Fruit fly (Drosophila melanogaster) whole organism, embryonic: Measurements from ENCODE around the gene CG32454.

Source experiments
- ATbp ChIP-seq: fragments of 200-800 bp; sonication (Bioruptor generic); optimal IDR thresholded peaks from 2 replicates; lab custom pipeline; 2017; ENCODE audit warnings: missing biosample characterization, mild to moderate bottlenecking, missing genetic modification characterization, missing genetic modification reagents
- B-H1 ChIP-seq: fragments of 200-800 bp; sonication (Bioruptor generic); IDR thresholded peaks from 3 replicates; pipeline ENCODE4 v1.3.6; 2022; ENCODE audit warnings: missing biosample characterization, missing genetic modification characterization
- Blimp-1 ChIP-seq: fragments of 200-800 bp; sonication (Bioruptor generic); optimal IDR thresholded peaks from 3 replicates; lab custom pipeline; 2018; ENCODE audit warnings: missing biosample characterization, missing genetic modification characterization, mild to moderate bottlenecking, moderate library complexity, missing genetic modification reagents
- CG11085 ChIP-seq: fragments of 200-800 bp; sonication (Bioruptor generic); IDR thresholded peaks from 2 replicates; pipeline ENCODE4 v1.3.6; 2022; ENCODE audit warnings: missing biosample characterization, missing genetic modification characterization
- CG11398 ChIP-seq: fragments of 200-800 bp; sonication (Bioruptor generic); optimal IDR thresholded peaks from 2 replicates; lab custom pipeline; 2016; ENCODE audit warnings: missing biosample characterization, missing genetic modification characterization
- CG12219 ChIP-seq: fragments of 200-800 bp; sonication (Bioruptor generic); optimal IDR thresholded peaks from 3 replicates; lab custom pipeline; 2018; ENCODE audit warnings: missing biosample characterization, mild to moderate bottlenecking, missing genetic modification characterization
- CG13775 ChIP-seq: fragments of 200-800 bp; sonication (Bioruptor generic); optimal IDR thresholded peaks from 3 replicates; lab custom pipeline; 2017; ENCODE audit warnings: missing biosample characterization, mild to moderate bottlenecking, missing genetic modification characterization
- CG13894 ChIP-seq: fragments of 200-800 bp; sonication (Bioruptor generic); optimal IDR thresholded peaks from 3 replicates; lab custom pipeline; 2018; ENCODE audit warnings: missing biosample characterization, mild to moderate bottlenecking, missing genetic modification characterization, moderate library complexity
- CG15479 ChIP-seq: fragments of 200-800 bp; sonication (Bioruptor generic); optimal IDR thresholded peaks from 3 replicates; lab custom pipeline; 2019; ENCODE audit warnings: missing biosample characterization, mild to moderate bottlenecking, missing genetic modification characterization, moderate library complexity
- CG17612 ChIP-seq: fragments of 200-800 bp; sonication (Bioruptor generic); IDR thresholded peaks from 2 replicates; pipeline ENCODE4 v1.3.6; 2022; ENCODE audit warnings: missing biosample characterization, missing genetic modification characterization
- CG18599 ChIP-seq: fragments of 200-800 bp; sonication (Bioruptor generic); optimal IDR thresholded peaks from 3 replicates; lab custom pipeline; 2017; ENCODE audit warnings: missing biosample characterization, missing genetic modification characterization, mild to moderate bottlenecking, moderate library complexity, missing genetic modification reagents
- CG3163 ChIP-seq: fragments of 200-800 bp; sonication (Bioruptor generic); optimal IDR thresholded peaks from 3 replicates; lab custom pipeline; 2016; ENCODE audit warnings: missing biosample characterization, missing genetic modification characterization
- CG32532 ChIP-seq: fragments of 200-800 bp; sonication (Bioruptor generic); IDR thresholded peaks from 2 replicates; pipeline ENCODE4 v1.3.6; 2022; ENCODE audit warnings: missing biosample characterization, missing genetic modification characterization
- CG3281 ChIP-seq: fragments of 200-800 bp; sonication (Bioruptor generic); optimal IDR thresholded peaks from 3 replicates; lab custom pipeline; 2017; ENCODE audit warnings: missing biosample characterization, mild to moderate bottlenecking, missing genetic modification characterization
- CG34376 ChIP-seq: fragments of 200-800 bp; sonication (Bioruptor generic); optimal IDR thresholded peaks from 2 replicates; lab custom pipeline; 2018; ENCODE audit warnings: missing biosample characterization, mild to moderate bottlenecking, missing genetic modification characterization
- CG3838 ChIP-seq: fragments of 200-800 bp; sonication (Bioruptor generic); optimal IDR thresholded peaks from 3 replicates; lab custom pipeline; 2016; ENCODE audit warnings: missing biosample characterization, missing genetic modification characterization
- CG43689 ChIP-seq: fragments of 200-800 bp; sonication (Bioruptor generic); IDR thresholded peaks from 2 replicates; pipeline ENCODE4 v1.3.6; 2022; ENCODE audit warnings: missing biosample characterization, missing genetic modification characterization
- CG4730 ChIP-seq: fragments of 200-800 bp; sonication (Bioruptor generic); IDR thresholded peaks from 2 replicates; pipeline ENCODE4 v1.3.6; 2022; ENCODE audit warnings: missing biosample characterization, missing genetic modification characterization
- CG6683 ChIP-seq: fragments of 200-800 bp; sonication (Bioruptor generic); optimal IDR thresholded peaks from 2 replicates; lab custom pipeline; 2017; ENCODE audit warnings: missing biosample characterization, mild to moderate bottlenecking, missing genetic modification characterization, missing genetic modification reagents
- CG7928 ChIP-seq: fragments of 200-800 bp; sonication (Bioruptor generic); optimal IDR thresholded peaks from 2 replicates; lab custom pipeline; 2017; ENCODE audit warnings: missing biosample characterization, mild to moderate bottlenecking, missing genetic modification characterization
- CG8388 ChIP-seq: fragments of 200-800 bp; sonication (Bioruptor generic); optimal IDR thresholded peaks from 2 replicates; lab custom pipeline; 2019; ENCODE audit warnings: missing biosample characterization, mild to moderate bottlenecking, missing genetic modification characterization, moderate library complexity
- D19B ChIP-seq: fragments of 200-800 bp; sonication (Bioruptor generic); optimal IDR thresholded peaks from 2 replicates; lab custom pipeline; 2017; ENCODE audit warnings: missing biosample characterization, mild to moderate bottlenecking, missing genetic modification characterization
- Dip3 ChIP-seq: fragments of 200-800 bp; sonication (Bioruptor generic); optimal IDR thresholded peaks from 3 replicates; lab custom pipeline; 2016; ENCODE audit warnings: missing biosample characterization, missing genetic modification characterization
- Dp ChIP-seq: fragments of 200-800 bp; sonication (Bioruptor generic); optimal IDR thresholded peaks from 2 replicates; lab custom pipeline; 2018; ENCODE audit warnings: missing biosample characterization, mild to moderate bottlenecking, missing genetic modification characterization, moderate library complexity
- Fer1 ChIP-seq: fragments of 200-800 bp; sonication (Bioruptor generic); optimal IDR thresholded peaks from 2 replicates; lab custom pipeline; 2017; ENCODE audit warnings: missing biosample characterization, mild to moderate bottlenecking, missing genetic modification characterization
- Med ChIP-seq: fragments of 200-800 bp; sonication (Bioruptor generic); peaks from one replicate; lab custom pipeline; 2016; ENCODE audit warnings: missing biosample characterization, missing genetic modification characterization, mild to moderate bottlenecking, inconsistent platforms, moderate library complexity
- Rx ChIP-seq: fragments of 200-800 bp; sonication (Bioruptor generic); IDR thresholded peaks from 2 replicates; pipeline ENCODE4 v1.3.6; 2022; ENCODE audit warnings: missing biosample characterization, missing genetic modification characterization
- Six4 ChIP-seq: fragments of 200-800 bp; sonication (Bioruptor generic); optimal IDR thresholded peaks from 2 replicates; lab custom pipeline; 2016; ENCODE audit warnings: missing biosample characterization, missing genetic modification characterization
- Spps ChIP-seq: fragments of 200-800 bp; sonication (Bioruptor generic); optimal IDR thresholded peaks from 2 replicates; lab custom pipeline; 2018; ENCODE audit warnings: missing biosample characterization, mild to moderate bottlenecking, missing genetic modification characterization
- Sry-δ ChIP-seq: fragments of 200-800 bp; sonication (Bioruptor generic); optimal IDR thresholded peaks from 2 replicates; lab custom pipeline; 2016; ENCODE audit warnings: missing biosample characterization, missing genetic modification characterization
- YL-1 ChIP-seq: fragments of 200-800 bp; sonication (Bioruptor generic); optimal IDR thresholded peaks from 3 replicates; lab custom pipeline; 2017; ENCODE audit warnings: missing biosample characterization, mild to moderate bottlenecking, missing genetic modification characterization
- dimm ChIP-seq: fragments of 200-800 bp; sonication (Bioruptor generic); IDR thresholded peaks from 2 replicates; pipeline ENCODE4 v1.3.6; 2022; ENCODE audit warnings: missing biosample characterization, missing genetic modification characterization
- dm ChIP-seq: fragments of 200-800 bp; sonication (Bioruptor generic); optimal IDR thresholded peaks from 3 replicates; lab custom pipeline; 2016; ENCODE audit warnings: missing biosample characterization, missing genetic modification characterization
- en ChIP-seq: fragments of 200-800 bp; sonication (Bioruptor generic); optimal IDR thresholded peaks from 2 replicates; lab custom pipeline; 2016; ENCODE audit warnings: missing biosample characterization, missing genetic modification characterization
- eyg ChIP-seq: fragments of 200-800 bp; sonication (Bioruptor generic); optimal IDR thresholded peaks from 3 replicates; lab custom pipeline; 2016; ENCODE audit warnings: missing biosample characterization, missing genetic modification characterization
- fd3F ChIP-seq: fragments of 200-800 bp; sonication (Bioruptor generic); optimal IDR thresholded peaks from 2 replicates; lab custom pipeline; 2018; ENCODE audit warnings: missing biosample characterization, mild to moderate bottlenecking, missing genetic modification characterization, moderate library complexity
- gcm2 ChIP-seq: fragments of 200-800 bp; sonication (Bioruptor generic); optimal IDR thresholded peaks from 2 replicates; lab custom pipeline; 2016; ENCODE audit warnings: missing biosample characterization, missing genetic modification characterization
- kay ChIP-seq: fragments of 200-800 bp; sonication (Bioruptor generic); optimal IDR thresholded peaks from 2 replicates; lab custom pipeline; 2016; ENCODE audit warnings: missing biosample characterization, missing genetic modification characterization
- lmd ChIP-seq: fragments of 200-800 bp; sonication (Bioruptor generic); IDR thresholded peaks from 2 replicates; pipeline ENCODE4 v1.3.6; 2022; ENCODE audit warnings: missing biosample characterization, missing genetic modification characterization
- mirr ChIP-seq: fragments of 200-800 bp; sonication (Bioruptor generic); optimal IDR thresholded peaks from 3 replicates; lab custom pipeline; 2018; ENCODE audit warnings: missing biosample characterization, mild to moderate bottlenecking, missing genetic modification characterization
- pum ChIP-seq: fragments of 200-800 bp; sonication (Bioruptor generic); optimal IDR thresholded peaks from 2 replicates; lab custom pipeline; 2016; ENCODE audit warnings: missing biosample characterization, missing genetic modification characterization
- rib ChIP-seq: fragments of 200-800 bp; sonication (Bioruptor generic); IDR thresholded peaks from 2 replicates; pipeline ENCODE4 v1.3.6; 2022; ENCODE audit warnings: missing biosample characterization, missing genetic modification characterization
- row ChIP-seq: fragments of 200-800 bp; sonication (Bioruptor generic); IDR thresholded peaks from 3 replicates; pipeline ENCODE4 v1.3.6; 2022; ENCODE audit warnings: missing biosample characterization, missing genetic modification characterization
- run ChIP-seq: fragments of 200-800 bp; sonication (Bioruptor generic); optimal IDR thresholded peaks from 3 replicates; lab custom pipeline; 2018; ENCODE audit warnings: missing biosample characterization, mild to moderate bottlenecking, missing genetic modification characterization
- sd ChIP-seq: fragments of 200-800 bp; sonication (Bioruptor generic); optimal IDR thresholded peaks from 3 replicates; lab custom pipeline; 2018; ENCODE audit warnings: missing biosample characterization, mild to moderate bottlenecking, missing genetic modification characterization, moderate library complexity
- sqz ChIP-seq: fragments of 200-800 bp; sonication (Bioruptor generic); optimal IDR thresholded peaks from 3 replicates; lab custom pipeline; 2018; ENCODE audit warnings: missing biosample characterization, mild to moderate bottlenecking, missing genetic modification characterization
- stwl ChIP-seq: fragments of 200-800 bp; sonication (Bioruptor generic); optimal IDR thresholded peaks from 3 replicates; lab custom pipeline; 2018; ENCODE audit warnings: missing biosample characterization, mild to moderate bottlenecking, missing genetic modification characterization, moderate library complexity
- trem ChIP-seq: fragments of 200-800 bp; optimal IDR thresholded peaks from 3 replicates; lab custom pipeline; 2019; ENCODE audit warnings: missing biosample characterization, mild to moderate bottlenecking, missing genetic modification characterization, moderate library complexity
- zen ChIP-seq: fragments of 200-800 bp; sonication (Bioruptor generic); optimal IDR thresholded peaks from 3 replicates; lab custom pipeline; 2018; ENCODE audit warnings: missing biosample characterization, mild to moderate bottlenecking, missing genetic modification characterization, moderate library complexity

Gene CG32454

dm6 chr3L:22717137-22717767, 12.3 kb upstream of the CG32454 start, which contains the start of the genes ArfGAP3 and CG32452 (continued):
- peak; percentile 50 for TF ChIP-seq CG3281 (GFP tag; lab: Kevin White, UChicago)
- TF ChIP-seq CG18599, result peak; percentile 70
- TF ChIP-seq CG15479, result no peak
- TF ChIP-seq CG34376, result peak; percentile 55
- TF ChIP-seq Six4 (GFP tag; lab: Kevin White, UChicago), result peak; percentile 70
- peak; percentile 29 for TF ChIP-seq ATbp (GFP tag; lab: Kevin White, UChicago)
- peak; percentile 56 for TF ChIP-seq Sry-δ (GFP tag; lab: Kevin White, UChicago)
- TF ChIP-seq sd (tag; lab: Kevin White, UChicago), result no peak
- TF ChIP-seq CG11085 (GFP tag; lab: Robert Waterston, UW), result peak; percentile 72
- TF ChIP-seq B-H1 (GFP tag; lab: Robert Waterston, UW), result 0 out of 3 replicates have a peak, but pooled peaks have one; percentile 40
- TF ChIP-seq CG7928, result no peak
- TF ChIP-seq rib, result peak; percentile 60; the same call in 1 of the 2 replicates
- TF ChIP-seq Fer1 (GFP tag; lab: Kevin White, UChicago), result no peak
- TF ChIP-seq CG13775 (GFP tag; lab: Kevin White, UChicago), result peak; percentile 82
- TF ChIP-seq eyg (GFP tag; lab: Kevin White, UChicago), result no peak
- 0 out of 2 replicates have a peak, but pooled peaks have one; percentile 22 for TF ChIP-seq CG17612 (GFP tag; lab: Robert Waterston, UW)
- TF ChIP-seq CG4730 (GFP tag; lab: Robert Waterston, UW), result peak; percentile 41; the same call in 1 of the 2 replicates
- TF ChIP-seq Blimp-1, result peak; percentile 68
- TF ChIP-seq CG32532 (GFP tag; lab: Robert Waterston, UW), result peak; percentile 82
- TF ChIP-seq Dp (GFP tag; lab: Kevin White, UChicago), result peak; percentile 51
- no peak for TF ChIP-seq gcm2 (GFP tag; lab: Kevin White, UChicago)
- peak; percentile 32 for TF ChIP-seq CG12219 (GFP tag; lab: Kevin White, UChicago)
- TF ChIP-seq fd3F, result peak; percentile 64
- TF ChIP-seq CG3163 (GFP tag; lab: Kevin White, UChicago), result peak; percentile 20
- TF ChIP-seq stwl (tag; lab: Kevin White, UChicago), result peak; percentile 51
- peak; percentile 57 for TF ChIP-seq Dip3 (GFP tag; lab: Kevin White, UChicago)
- peak; percentile 92 for TF ChIP-seq Med (GFP tag; lab: Kevin White, UChicago)
- TF ChIP-seq CG11398, result peak; percentile 27
- TF ChIP-seq dimm (GFP tag; lab: Robert Waterston, UW), result peak; percentile 22; the same call in 1 of the 2 replicates
- peak; percentile 8 for TF ChIP-seq run (tag; lab: Kevin White, UChicago)
- TF ChIP-seq YL-1 (GFP tag; lab: Kevin White, UChicago), result peak; percentile 62
- TF ChIP-seq Rx (GFP tag; lab: Robert Waterston, UW), result peak; percentile 53; the same call in 1 of the 2 replicates
- peak; percentile 66 for TF ChIP-seq lmd (GFP tag; lab: Robert Waterston, UW)
- TF ChIP-seq mirr (GFP tag; lab: Kevin White, UChicago), result peak; percentile 51
- TF ChIP-seq kay (GFP tag; lab: Kevin White, UChicago), result peak; percentile 42
- peak; percentile 5 for TF ChIP-seq en (GFP tag; lab: Kevin White, UChicago)
- TF ChIP-seq D19B (GFP tag; lab: Kevin White, UChicago), result peak; percentile 45
- TF ChIP-seq CG8388 (GFP tag; lab: Kevin White, UChicago), result peak; percentile 57
- TF ChIP-seq CG6683 (GFP tag; lab: Kevin White, UChicago), result peak; percentile 51
- peak; percentile 70 for TF ChIP-seq pum
- peak; percentile 76 for TF ChIP-seq trem (tag; lab: Kevin White, UChicago)
- peak; percentile 66 for TF ChIP-seq CG13894 (tag; lab: Kevin White, UChicago)
- TF ChIP-seq zen (tag; lab: Kevin White, UChicago), result peak; percentile 66
- TF ChIP-seq CG43689 (GFP tag; lab: Robert Waterston, UW), result 0 out of 2 replicates have a peak, but pooled peaks have one; percentile 27
- TF ChIP-seq row (GFP tag; lab: Robert Waterston, UW), result peak; percentile 91
- TF ChIP-seq sqz, result no peak
- peak; percentile 54 for TF ChIP-seq CG3838 (GFP tag; lab: Kevin White, UChicago)
- TF ChIP-seq dm (GFP tag; lab: Kevin White, UChicago), result peak; percentile 43
- peak; percentile 34 for TF ChIP-seq Spps (tag; lab: Kevin White, UChicago)
